Fruit fly (Drosophila melanogaster): ENCODE data around the gene CG32547.

The CG32547 gene

dm6 chrX:18515205-18515921 is 36.1 kb upstream of the CG32547 start, which contains the start of the genes Bx and HisRS (continued):
- TF ChIP-seq Max (GFP tag; optimal IDR thresholded peaks at IDR 0.05) (peak; percentile 63), salm (tag; optimal IDR thresholded peaks at IDR 0.05) (no peak), CG6272 (GFP tag; IDR thresholded peaks at IDR 0.05) (no peak), ATbp (GFP tag; optimal IDR thresholded peaks at IDR 0.05) (no peak), fd102C (GFP tag; optimal IDR thresholded peaks at IDR 0.05) (no peak), Meics (GFP tag; optimal IDR thresholded peaks at IDR 0.05) (no peak), slp2 (GFP tag; optimal IDR thresholded peaks at IDR 0.05) (no peak), CG32532 (GFP tag; IDR thresholded peaks at IDR 0.05) (no peak), CG9437 (GFP tag; optimal IDR thresholded peaks at IDR 0.05) (no peak), CG3407 (GFP tag; optimal IDR thresholded peaks at IDR 0.05) (no peak), CG17912 (GFP tag; optimal IDR thresholded peaks at IDR 0.05) (no peak), Dbx (GFP tag; IDR thresholded peaks at IDR 0.05) (no peak), knrl (GFP tag; IDR thresholded peaks at IDR 0.05; ENCODE audit: partially characterized antibody) (peak; percentile 35; the same call in 1 of the 3 replicates), CG3065 (GFP tag; optimal IDR thresholded peaks at IDR 0.05) (no peak), CG6175 (GFP tag; IDR thresholded peaks at IDR 0.05) (no peak), CG12104 (GFP tag; optimal IDR thresholded peaks at IDR 0.05) (no peak), CG10274 (GFP tag; optimal IDR thresholded peaks at IDR 0.05) (no peak), dpn (GFP tag; optimal IDR thresholded peaks at IDR 0.05) (no peak), ftz-f1 (GFP tag; optimal IDR thresholded peaks at IDR 0.05) (peak; percentile 38), Ptx1 (GFP tag; IDR thresholded peaks at IDR 0.05) (0 out of 2 replicates have a peak, but pooled peaks have one; percentile 6), otp (GFP tag; IDR thresholded peaks at IDR 0.05) (no peak), NFAT (GFP tag; IDR thresholded peaks at IDR 0.05) (no peak), CG14441 (GFP tag; IDR thresholded peaks at IDR 0.05) (no peak), oc (tag; optimal IDR thresholded peaks at IDR 0.05) (no peak), inv (GFP tag; IDR thresholded peaks at IDR 0.05; ENCODE audit: partially characterized antibody) (0 out of 2 replicates have a peak, but pooled peaks have one; percentile 8), CG4854 (GFP tag; optimal IDR thresholded peaks at IDR 0.05) (no peak), Adf1 (GFP tag; IDR thresholded peaks at IDR 0.05) (peak; percentile 42), fd64A (GFP tag; optimal IDR thresholded peaks at IDR 0.05) (no peak), Hr51 (GFP tag; optimal IDR thresholded peaks at IDR 0.05) (no peak), CG2202 (tag; optimal IDR thresholded peaks at IDR 0.05) (no peak), sisA (GFP tag; IDR thresholded peaks at IDR 0.05) (no peak), dm (GFP tag; optimal IDR thresholded peaks at IDR 0.05) (peak; percentile 87), HmgD (GFP tag; optimal IDR thresholded peaks at IDR 0.05) (no peak), amos (GFP tag; IDR thresholded peaks at IDR 0.05; ENCODE audit: partially characterized antibody) (peak; percentile 48; the same call in 1 of the 2 replicates), CG10321 (GFP tag; IDR thresholded peaks at IDR 0.05) (no peak), CG43689 (GFP tag; IDR thresholded peaks at IDR 0.05) (no peak), Awh (GFP tag; IDR thresholded peaks at IDR 0.05) (no peak), crc (GFP tag; optimal IDR thresholded peaks at IDR 0.05) (no peak), luna (GFP tag; optimal IDR thresholded peaks at IDR 0.05) (no peak), Doc2 (GFP tag; IDR thresholded peaks at IDR 0.05) (no peak), fd3F (GFP tag; optimal IDR thresholded peaks at IDR 0.05) (no peak), CG31365 (tag; optimal IDR thresholded peaks at IDR 0.05) (no peak), Camta (GFP tag; optimal IDR thresholded peaks at IDR 0.05) (no peak), sim (GFP tag; IDR thresholded peaks at IDR 0.05) (no peak), Sox100B (GFP tag; optimal IDR thresholded peaks at IDR 0.05) (no peak), CG5953 (GFP tag; IDR thresholded peaks at IDR 0.05) (no peak), tup (GFP tag; optimal IDR thresholded peaks at IDR 0.05) (no peak), CG14860 (GFP tag; IDR thresholded peaks at IDR 0.05; ENCODE audit: partially characterized antibody) (no peak), cato (GFP tag; optimal IDR thresholded peaks at IDR 0.05; ENCODE audit: borderline replicate concordance) (no peak), CG11456 (GFP tag; IDR thresholded peaks at IDR 0.05) (no peak)

All from whole organism, embryonic.